Fruit fly (Drosophila melanogaster) whole organism, prepupa: Measurements from ENCODE around the gene CG44004.

Experiments
- Blimp-1 ChIP-seq: fragments of 200-800 bp; sonication (Bioruptor generic); optimal IDR thresholded peaks from 3 replicates; lab custom pipeline; 2017; ENCODE audit warnings: missing biosample characterization, missing genetic modification characterization, mild to moderate bottlenecking, moderate library complexity, missing genetic modification reagents
- CG11294 ChIP-seq: fragments of 200-800 bp; sonication (Bioruptor generic); IDR thresholded peaks from 2 replicates; pipeline ENCODE4 v1.3.6; 2022; ENCODE audit warnings: missing biosample characterization, missing genetic modification characterization
- CG11762 ChIP-seq: fragments of 200-800 bp; sonication (Bioruptor generic); optimal IDR thresholded peaks from 3 replicates; lab custom pipeline; 2016; ENCODE audit warnings: missing biosample characterization, missing genetic modification characterization; ENCODE audit not compliant: insufficient read depth
- CG11902 ChIP-seq: fragments of 200-800 bp; sonication (Bioruptor generic); optimal IDR thresholded peaks from 3 replicates; lab custom pipeline; 2016; ENCODE audit warnings: missing biosample characterization, missing genetic modification characterization
- CG15336 ChIP-seq: fragments of 200-800 bp; sonication (Bioruptor generic); IDR thresholded peaks from 2 replicates; pipeline ENCODE4 v1.3.6; 2022; ENCODE audit warnings: missing biosample characterization, missing genetic modification characterization
- CG16779 ChIP-seq: fragments of 200-800 bp; sonication (Bioruptor generic); optimal IDR thresholded peaks from 3 replicates; lab custom pipeline; 2017; ENCODE audit warnings: missing biosample characterization, mild to moderate bottlenecking, missing genetic modification characterization
- CG31627 ChIP-seq: fragments of 200-800 bp; sonication (Bioruptor generic); optimal IDR thresholded peaks from 3 replicates; lab custom pipeline; 2016; ENCODE audit warnings: missing biosample characterization, missing genetic modification characterization
- CG32006 ChIP-seq: fragments of 200-800 bp; sonication (Bioruptor generic); optimal IDR thresholded peaks from 3 replicates; lab custom pipeline; 2017; ENCODE audit warnings: missing biosample characterization, mild to moderate bottlenecking, missing genetic modification characterization
- CG3919 ChIP-seq: fragments of 200-800 bp; sonication (Bioruptor generic); optimal IDR thresholded peaks from 3 replicates; lab custom pipeline; 2016; ENCODE audit warnings: missing biosample characterization, missing genetic modification characterization
- CG6163 ChIP-seq: fragments of 200-800 bp; sonication (Bioruptor generic); IDR thresholded peaks from 3 replicates; pipeline ENCODE4 v1.3.6; 2022; ENCODE audit warnings: missing biosample characterization, missing genetic modification characterization
- CG6792 ChIP-seq: fragments of 200-800 bp; sonication (Bioruptor generic); optimal IDR thresholded peaks from 3 replicates; lab custom pipeline; 2016; ENCODE audit warnings: missing biosample characterization, missing genetic modification characterization
- CG6854 ChIP-seq: fragments of 200-800 bp; sonication (Bioruptor generic); optimal IDR thresholded peaks from 2 replicates; lab custom pipeline; 2017; ENCODE audit warnings: missing biosample characterization, mild to moderate bottlenecking, missing genetic modification characterization
- CG7368 ChIP-seq: fragments of 200-800 bp; sonication (Bioruptor generic); optimal IDR thresholded peaks from 3 replicates; lab custom pipeline; 2016; ENCODE audit warnings: missing biosample characterization, missing genetic modification characterization
- CG8319 ChIP-seq: fragments of 200-800 bp; sonication (Bioruptor generic); optimal IDR thresholded peaks from 3 replicates; lab custom pipeline; 2016; ENCODE audit warnings: missing biosample characterization, missing genetic modification characterization
- Eip75B ChIP-seq: fragments of 200-800 bp; sonication (Bioruptor generic); optimal IDR thresholded peaks from 3 replicates; lab custom pipeline; 2016; ENCODE audit warnings: missing biosample characterization, missing genetic modification characterization
- Eip78C ChIP-seq: fragments of 200-800 bp; sonication (Bioruptor generic); peaks from one replicate; lab custom pipeline; 2016; ENCODE audit warnings: missing biosample characterization, missing genetic modification characterization
- Eip93F ChIP-seq: fragments of 200-800 bp; sonication (Bioruptor generic); optimal IDR thresholded peaks from 2 replicates; lab custom pipeline; 2016; ENCODE audit warnings: missing biosample characterization, mild to moderate bottlenecking, missing genetic modification characterization
- Ets21C ChIP-seq: fragments of 200-800 bp; sonication (Bioruptor generic); optimal IDR thresholded peaks from 3 replicates; lab custom pipeline; 2016; ENCODE audit warnings: missing biosample characterization, missing genetic modification characterization
- Gug ChIP-seq: fragments of 200-800 bp; sonication (Bioruptor generic); IDR thresholded peaks from 2 replicates; pipeline ENCODE4 v1.3.6; 2022; ENCODE audit warnings: missing biosample characterization, missing genetic modification characterization
- Hr38 ChIP-seq: sonication (Bioruptor generic); optimal IDR thresholded peaks from 2 replicates; lab custom pipeline; 2016; ENCODE audit warnings: missing biosample characterization, missing genetic modification characterization
- Hr39 ChIP-seq: fragments of 200-800 bp; sonication (Bioruptor generic); optimal IDR thresholded peaks from 2 replicates; lab custom pipeline; 2016; ENCODE audit warnings: missing biosample characterization, missing genetic modification characterization
- Hr4 ChIP-seq: fragments of 200-800 bp; sonication (Bioruptor generic); optimal IDR thresholded peaks from 3 replicates; lab custom pipeline; 2016; ENCODE audit warnings: missing biosample characterization, missing genetic modification characterization
- Met ChIP-seq: fragments of 200-800 bp; sonication (Bioruptor generic); optimal IDR thresholded peaks from 3 replicates; lab custom pipeline; 2016; ENCODE audit warnings: missing biosample characterization, missing genetic modification characterization
- OdsH ChIP-seq: fragments of 200-800 bp; sonication (Bioruptor generic); optimal IDR thresholded peaks from 3 replicates; lab custom pipeline; 2016; ENCODE audit warnings: missing biosample characterization, missing genetic modification characterization
- Smox ChIP-seq: fragments of 200-800 bp; sonication (Bioruptor generic); optimal IDR thresholded peaks from 3 replicates; lab custom pipeline; 2016; ENCODE audit warnings: missing biosample characterization, missing genetic modification characterization
- Sox102F ChIP-seq: fragments of 200-800 bp; sonication (Bioruptor generic); optimal IDR thresholded peaks from 2 replicates; lab custom pipeline; 2016; ENCODE audit warnings: missing biosample characterization, mild to moderate bottlenecking, missing genetic modification characterization
- Sox14 ChIP-seq: fragments of 200-800 bp; sonication (Bioruptor generic); optimal IDR thresholded peaks from 3 replicates; lab custom pipeline; 2016; ENCODE audit warnings: missing biosample characterization, missing genetic modification characterization
- Sox15 ChIP-seq: fragments of 200-800 bp; sonication (Bioruptor generic); optimal IDR thresholded peaks from 3 replicates; lab custom pipeline; 2016; ENCODE audit warnings: missing biosample characterization, missing genetic modification characterization
- achi ChIP-seq: fragments of 200-800 bp; sonication (Bioruptor generic); optimal IDR thresholded peaks from 3 replicates; lab custom pipeline; 2016; ENCODE audit warnings: missing biosample characterization, missing genetic modification characterization
- acj6 ChIP-seq: fragments of 200-800 bp; sonication (Bioruptor generic); optimal IDR thresholded peaks from 3 replicates; lab custom pipeline; 2016; ENCODE audit warnings: missing biosample characterization, missing genetic modification characterization
- cyc ChIP-seq: fragments of 200-800 bp; sonication (Bioruptor generic); optimal IDR thresholded peaks from 3 replicates; lab custom pipeline; 2016; ENCODE audit warnings: missing biosample characterization, missing genetic modification characterization
- dac ChIP-seq: fragments of 200-800 bp; sonication (Bioruptor generic); optimal IDR thresholded peaks from 2 replicates; lab custom pipeline; 2017; ENCODE audit warnings: missing biosample characterization, mild to moderate bottlenecking, missing genetic modification characterization
- dsx ChIP-seq: fragments of 200-800 bp; optimal IDR thresholded peaks from 3 replicates; lab custom pipeline; 2019; ENCODE audit warnings: missing biosample characterization, mild to moderate bottlenecking, missing genetic modification characterization, moderate library complexity; ENCODE audit not compliant: poor library complexity, severe bottlenecking
- eg ChIP-seq: fragments of 200-800 bp; sonication (Bioruptor generic); IDR thresholded peaks from 3 replicates; pipeline ENCODE4 v1.3.6; 2022; ENCODE audit warnings: missing biosample characterization, missing genetic modification characterization
- esn ChIP-seq: fragments of 200-800 bp; sonication (Bioruptor generic); optimal IDR thresholded peaks from 2 replicates; lab custom pipeline; 2016; ENCODE audit warnings: missing biosample characterization, mild to moderate bottlenecking, missing genetic modification characterization, moderate library complexity
- fd59A ChIP-seq: fragments of 200-800 bp; sonication (Bioruptor generic); optimal IDR thresholded peaks from 2 replicates; lab custom pipeline; 2017; ENCODE audit warnings: missing biosample characterization, mild to moderate bottlenecking, missing genetic modification characterization, missing genetic modification reagents
- fd85E ChIP-seq: fragments of 200-800 bp; sonication (Bioruptor generic); optimal IDR thresholded peaks from 3 replicates; lab custom pipeline; 2016; ENCODE audit warnings: missing biosample characterization, missing genetic modification characterization
- fkh ChIP-seq: fragments of 200-800 bp; sonication (Bioruptor generic); optimal IDR thresholded peaks from 3 replicates; lab custom pipeline; 2017; ENCODE audit warnings: missing biosample characterization, mild to moderate bottlenecking, missing genetic modification characterization, moderate library complexity
- lz ChIP-seq: fragments of 200-800 bp; sonication (Bioruptor generic); optimal IDR thresholded peaks from 3 replicates; lab custom pipeline; 2016; ENCODE audit warnings: missing biosample characterization, missing genetic modification characterization
- net ChIP-seq: fragments of 200-800 bp; sonication (Bioruptor generic); optimal IDR thresholded peaks from 3 replicates; lab custom pipeline; 2016; ENCODE audit warnings: missing biosample characterization, missing genetic modification characterization
- pdm3 ChIP-seq: fragments of 200-800 bp; sonication (Bioruptor generic); optimal IDR thresholded peaks from 3 replicates; lab custom pipeline; 2016; ENCODE audit warnings: missing biosample characterization, missing genetic modification characterization
- spab ChIP-seq: fragments of 200-800 bp; sonication (Bioruptor generic); optimal IDR thresholded peaks from 2 replicates; lab custom pipeline; 2017; ENCODE audit warnings: missing biosample characterization, mild to moderate bottlenecking, missing genetic modification characterization, missing genetic modification reagents
- ss ChIP-seq, 2 experiments: fragments of 200-800 bp; sonication (Bioruptor generic); optimal IDR thresholded peaks; 2 replicates in 1 of 2; 3 replicates in 1 of 2; lab custom pipeline; 2017 to 2018; ENCODE audit warnings: mild to moderate bottlenecking in 2 of 2, missing biosample characterization in 2 of 2, missing genetic modification characterization in 2 of 2, moderate library complexity in 1 of 2
- svp ChIP-seq: fragments of 200-800 bp; sonication (Bioruptor generic); peaks from one replicate; lab custom pipeline; 2016; ENCODE audit warnings: missing biosample characterization, missing genetic modification characterization
- topi ChIP-seq: fragments of 200-800 bp; sonication (Bioruptor generic); optimal IDR thresholded peaks from 3 replicates; lab custom pipeline; 2016; ENCODE audit warnings: missing biosample characterization, missing genetic modification characterization
- vri ChIP-seq: fragments of 200-800 bp; sonication (Bioruptor generic); optimal IDR thresholded peaks from 3 replicates; lab custom pipeline; 2016; ENCODE audit warnings: missing biosample characterization, mild to moderate bottlenecking, missing genetic modification characterization

The CG44004 gene

dm6 chr3L:18101421-18101996 lies 27.8 kb upstream of the CG44004 start (continued):
- TF ChIP-seq Ets21C (GFP tag; lab: Kevin White, UChicago) (peak; percentile 34), OdsH (GFP tag; lab: Kevin White, UChicago) (peak; percentile 9), CG16779 (no peak), fkh (GFP tag; lab: Kevin White, UChicago) (no peak), Hr4 (GFP tag; lab: Kevin White, UChicago) (peak; percentile 20), cyc (peak; percentile 37), esn (peak; percentile 50), CG11294 (GFP tag; lab: Robert Waterston, UW) (no peak), topi (GFP tag; lab: Kevin White, UChicago) (peak; percentile 26), net (peak; percentile 1), svp (GFP tag; lab: Kevin White, UChicago) (peak; percentile 79), Gug (GFP tag; lab: Robert Waterston, UW) (no peak), fd85E (no peak), CG11762 (GFP tag; lab: Kevin White, UChicago) (no peak), Eip78C (peak; percentile 85)

DNA sequence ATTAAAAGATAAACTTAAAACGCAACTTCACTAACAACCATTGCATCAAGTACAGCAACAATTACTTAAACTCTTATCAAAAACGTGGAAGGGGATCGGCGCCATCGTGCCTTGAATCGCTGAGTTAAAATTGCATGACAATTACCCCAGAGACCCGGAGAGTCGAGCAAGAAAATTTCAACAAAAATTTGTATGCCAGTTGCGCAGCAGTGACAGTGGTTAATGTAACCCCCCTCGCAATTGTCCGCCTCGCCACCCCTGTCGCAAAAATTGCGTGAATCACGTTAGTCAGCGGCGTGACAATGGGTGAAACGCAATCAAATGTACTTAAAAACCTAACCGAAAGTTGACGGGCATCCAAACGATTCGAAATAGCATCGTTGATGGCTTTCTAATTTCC lies 26.1 kb upstream of the CG44004 start:
- TF ChIP-seq CG6854 (GFP tag; lab: Kevin White, UChicago): no peak
- peak; percentile 16 for TF ChIP-seq Sox14 (GFP tag; lab: Kevin White, UChicago)
- no peak for TF ChIP-seq Ets21C (GFP tag; lab: Kevin White, UChicago)
- TF ChIP-seq Sox15 (GFP tag; lab: Kevin White, UChicago): peak; percentile 8
- TF ChIP-seq CG15336 (GFP tag; lab: Robert Waterston, UW): peak; percentile 31; the same call in 1 of the 2 replicates
- peak; percentile 22 for TF ChIP-seq CG3919
- peak; percentile 2 for TF ChIP-seq acj6 (GFP tag; lab: Kevin White, UChicago)
- peak; percentile 43; the same call in 1 of the 3 replicates for TF ChIP-seq eg (GFP tag; lab: Robert Waterston, UW)
- TF ChIP-seq Hr38 (GFP tag; lab: Kevin White, UChicago): no peak
- TF ChIP-seq Hr4 (GFP tag; lab: Kevin White, UChicago): peak; percentile 1
- TF ChIP-seq ss (GFP tag; optimal IDR thresholded peaks at IDR 0.05; lab: Kevin White, UChicago): peak in 1 of 2 experiments; percentile 42
- peak; percentile 31 for TF ChIP-seq cyc
- peak; percentile 72 for TF ChIP-seq Eip78C
- no peak for TF ChIP-seq dac
- peak; percentile 37 for TF ChIP-seq Sox102F (GFP tag; lab: Kevin White, UChicago)
- TF ChIP-seq CG6163: 0 out of 3 replicates have a peak, but pooled peaks have one; percentile 23
- TF ChIP-seq fd85E: no peak
- no peak for TF ChIP-seq Eip93F (GFP tag; lab: Kevin White, UChicago)
- TF ChIP-seq topi (GFP tag; lab: Kevin White, UChicago): peak; percentile 36
- peak; percentile 48 for TF ChIP-seq esn
- peak; percentile 26 for TF ChIP-seq achi
- TF ChIP-seq Hr39 (GFP tag; lab: Kevin White, UChicago): peak; percentile 48
- peak; percentile 20 for TF ChIP-seq CG7368 (GFP tag; lab: Kevin White, UChicago)
- TF ChIP-seq CG31627 (GFP tag; lab: Kevin White, UChicago): peak; percentile 42
- TF ChIP-seq svp (GFP tag; lab: Kevin White, UChicago): peak; percentile 66
- TF ChIP-seq Smox: peak; percentile 17
- peak; percentile 15 for TF ChIP-seq OdsH (GFP tag; lab: Kevin White, UChicago)
- peak; percentile 5 for TF ChIP-seq CG6792
- TF ChIP-seq CG11902 (GFP tag; lab: Kevin White, UChicago): no peak
- peak; percentile 38 for TF ChIP-seq lz
- peak; percentile 69 for TF ChIP-seq vri
- peak; percentile 28 for TF ChIP-seq Met (GFP tag; lab: Kevin White, UChicago)
- TF ChIP-seq pdm3: peak; percentile 44
- TF ChIP-seq, all 60 proteins: peak for 26

- TF ChIP-seq topi (GFP tag; lab: Kevin White, UChicago) (no peak), Eip78C (peak; percentile 76), OdsH (GFP tag; lab: Kevin White, UChicago) (peak; percentile 54), CG15336 (GFP tag; lab: Robert Waterston, UW) (peak; percentile 52), CG32006 (GFP tag; lab: Kevin White, UChicago) (peak; percentile 88), dsx (no peak), fkh (GFP tag; lab: Kevin White, UChicago) (no peak), CG6854 (GFP tag; lab: Kevin White, UChicago) (no peak), Hr39 (GFP tag; lab: Kevin White, UChicago) (no peak), CG8319 (GFP tag; lab: Kevin White, UChicago) (no peak), Sox14 (GFP tag; lab: Kevin White, UChicago) (peak; percentile 38), spab (GFP tag; lab: Kevin White, UChicago) (no peak), pdm3 (peak; percentile 13), ss (GFP tag; optimal IDR thresholded peaks at IDR 0.05; lab: Kevin White, UChicago) (no peak), Gug (GFP tag; lab: Robert Waterston, UW) (no peak), Blimp-1 (no peak), CG11902 (GFP tag; lab: Kevin White, UChicago) (no peak), net (peak; percentile 37), CG3919 (peak; percentile 52), Eip75B (GFP tag; lab: Kevin White, UChicago) (peak; percentile 22), CG6792 (no peak), fd59A (GFP tag; lab: Kevin White, UChicago) (no peak), CG31627 (GFP tag; lab: Kevin White, UChicago) (no peak)
Measured at dm6 chr3L:18096726-18097125, 23.1 kb upstream of the CG44004 start.
